Fruit fly (Drosophila melanogaster): Measurements from ENCODE around the gene t-cup.

t-cup gene

DNA sequence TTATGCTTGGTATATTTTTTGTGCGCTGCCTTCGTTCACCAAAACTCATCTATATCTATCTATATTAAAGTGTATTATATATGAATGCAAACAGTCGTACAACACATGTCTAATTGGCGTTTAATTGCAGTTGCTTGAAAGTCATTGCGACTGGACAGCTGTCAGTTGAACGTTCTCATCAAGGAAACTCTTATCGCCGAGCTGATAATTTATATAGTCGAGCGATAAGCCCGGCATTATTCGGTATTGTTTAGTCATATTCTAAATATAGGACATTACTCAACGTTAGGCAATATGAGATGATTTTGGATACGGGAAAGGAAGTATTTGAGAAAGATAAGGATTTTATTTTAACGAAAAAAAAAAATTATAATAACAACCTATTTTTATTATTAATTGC lies 1.9 kb downstream of the t-cup start:
- TF ChIP-seq psq (optimal IDR thresholded peaks at IDR 0.05) (no peak), Myc (optimal IDR thresholded peaks at IDR 0.05) (no peak), Sin3A (optimal IDR thresholded peaks at IDR 0.05) (no peak), h (optimal IDR thresholded peaks at IDR 0.05) (no peak), insv (optimal IDR thresholded peaks at IDR 0.05) (no peak), ttk (optimal IDR thresholded peaks at IDR 0.05) (no peak)

DNA sequence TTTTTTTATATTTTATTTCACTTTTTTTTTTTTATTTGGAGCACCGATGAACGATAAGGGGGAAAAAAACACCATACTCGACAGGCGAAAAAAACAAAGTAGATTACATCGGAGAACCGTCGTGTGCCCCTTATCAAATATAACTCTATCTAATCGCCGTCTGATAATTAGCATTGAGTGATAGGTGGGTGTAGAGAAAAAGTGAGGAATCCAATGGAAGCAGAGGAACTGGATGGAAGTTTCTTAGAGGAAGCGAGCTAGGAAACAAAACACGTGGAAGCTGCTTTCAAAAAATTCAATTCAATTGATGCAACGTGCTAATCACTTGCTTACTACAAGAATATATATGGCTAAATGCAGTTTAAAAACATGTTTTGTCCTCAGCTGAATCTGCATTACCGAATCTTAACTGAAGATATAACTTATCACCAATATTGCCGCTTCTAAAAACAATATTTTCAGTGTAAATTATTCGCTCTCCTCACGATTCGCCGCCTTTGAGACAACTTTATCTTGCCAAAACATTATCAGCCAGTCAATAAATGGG lies 3.3 kb downstream of the t-cup start:
- TF ChIP-seq psq (optimal IDR thresholded peaks at IDR 0.05) (no peak), insv (optimal IDR thresholded peaks at IDR 0.05) (no peak), Sin3A (optimal IDR thresholded peaks at IDR 0.05) (no peak), ttk (optimal IDR thresholded peaks at IDR 0.05) (no peak), h (optimal IDR thresholded peaks at IDR 0.05) (no peak), Myc (optimal IDR thresholded peaks at IDR 0.05) (no peak)

DNA sequence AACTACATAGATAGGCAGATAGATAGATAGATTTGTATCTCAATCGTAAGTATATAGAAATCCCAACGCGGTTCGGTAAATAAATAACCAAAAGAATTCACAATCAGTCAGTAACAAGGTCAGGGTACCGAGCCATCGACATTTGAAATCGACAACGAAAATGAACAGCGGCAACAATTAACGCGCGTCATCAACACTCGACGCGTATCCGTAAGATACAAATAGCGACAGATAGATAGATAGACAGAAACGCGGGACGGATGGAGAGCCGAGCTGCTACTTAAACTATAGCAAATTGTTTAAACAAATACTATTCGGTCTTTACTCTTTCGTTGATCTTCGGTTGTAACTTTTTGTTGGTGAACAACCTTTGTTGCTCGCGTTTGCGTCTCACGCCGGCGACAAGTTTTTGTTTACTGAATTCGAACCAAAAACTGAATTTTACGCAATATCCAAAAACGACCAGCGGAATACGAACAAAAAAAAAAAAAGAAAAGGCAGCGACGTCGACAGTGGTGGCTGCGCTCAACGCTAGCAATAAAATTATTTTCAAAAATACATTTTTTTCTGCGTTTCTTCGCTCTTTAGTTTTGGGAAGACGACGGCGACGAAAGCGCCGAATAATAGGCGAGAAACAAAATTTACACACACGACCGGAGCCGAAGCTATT lies 3.9 kb downstream of the t-cup start:
- TF ChIP-seq h (optimal IDR thresholded peaks at IDR 0.05) = no peak
- TF ChIP-seq Myc (optimal IDR thresholded peaks at IDR 0.05) = no peak
- no peak for TF ChIP-seq Sin3A (optimal IDR thresholded peaks at IDR 0.05)
- TF ChIP-seq insv (optimal IDR thresholded peaks at IDR 0.05) = no peak
- no peak for TF ChIP-seq psq (optimal IDR thresholded peaks at IDR 0.05)
- TF ChIP-seq ttk (optimal IDR thresholded peaks at IDR 0.05) = no peak

DNA sequence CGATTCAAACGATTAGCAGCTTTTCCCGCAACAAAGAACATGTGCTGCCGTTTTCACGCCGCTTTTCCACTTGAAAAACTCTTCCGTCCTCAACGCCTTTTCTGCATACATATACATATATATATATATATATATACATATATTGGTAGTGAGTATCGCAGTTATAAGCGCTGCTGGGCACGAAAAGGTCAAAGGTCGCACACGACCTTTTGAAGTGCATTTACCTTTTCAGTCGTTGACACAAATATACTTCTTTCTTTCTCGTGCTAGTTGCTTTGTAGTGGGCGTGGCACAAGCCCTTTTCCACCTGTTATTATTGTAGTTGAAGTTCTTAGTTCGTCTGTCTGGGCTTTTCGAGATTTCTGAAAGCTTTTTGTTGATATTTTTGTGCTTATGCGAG lies 7.7 kb downstream of the t-cup start:
- TF ChIP-seq insv (optimal IDR thresholded peaks at IDR 0.05) = no peak
- no peak for TF ChIP-seq psq (optimal IDR thresholded peaks at IDR 0.05)
- no peak for TF ChIP-seq Sin3A (optimal IDR thresholded peaks at IDR 0.05)
- no peak for TF ChIP-seq h (optimal IDR thresholded peaks at IDR 0.05)
- no peak for TF ChIP-seq Myc (optimal IDR thresholded peaks at IDR 0.05)
- no peak for TF ChIP-seq ttk (optimal IDR thresholded peaks at IDR 0.05)

DNA sequence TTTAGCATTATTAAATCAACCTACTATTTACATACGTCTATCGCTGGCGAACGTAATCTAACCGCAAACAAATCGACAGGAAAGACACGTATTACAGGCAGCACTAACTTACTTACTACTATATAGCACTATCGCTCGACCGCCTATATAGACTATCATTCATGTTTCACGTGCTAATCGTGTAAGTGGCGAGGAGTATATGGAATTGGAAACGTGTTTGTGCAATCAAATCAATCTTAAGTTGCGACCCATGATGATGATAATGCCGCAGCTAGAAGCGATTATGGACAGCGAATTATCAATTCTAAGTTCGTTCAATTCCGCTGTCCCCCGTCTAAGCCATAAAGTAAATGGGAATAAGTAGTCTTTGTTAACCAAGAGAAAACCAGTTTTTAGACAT lies 9.3 kb downstream of the t-cup start:
- no peak for TF ChIP-seq insv (optimal IDR thresholded peaks at IDR 0.05)
- no peak for TF ChIP-seq psq (optimal IDR thresholded peaks at IDR 0.05)

DNA sequence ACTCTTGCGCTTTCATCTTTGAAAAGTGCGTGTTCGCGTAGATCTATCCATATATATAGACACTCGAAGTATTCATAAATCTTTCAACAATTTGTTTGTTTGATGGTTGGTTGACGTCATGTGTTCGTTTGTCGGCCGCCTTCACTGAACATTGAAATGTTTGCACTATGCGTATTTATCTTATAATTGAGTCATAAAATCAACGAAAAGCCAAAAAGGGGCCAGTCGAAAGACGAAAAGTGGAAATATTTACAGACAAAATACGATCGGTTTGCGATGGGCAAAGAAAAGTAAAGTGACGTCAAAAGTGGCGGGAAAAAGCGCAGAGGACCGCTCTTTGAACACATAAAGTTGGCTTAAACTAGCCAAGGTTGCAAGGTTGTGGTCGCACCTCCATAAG lies 9.8 kb downstream of the t-cup start:
- TF ChIP-seq ttk (optimal IDR thresholded peaks at IDR 0.05) (no peak), Sin3A (optimal IDR thresholded peaks at IDR 0.05) (no peak), Myc (optimal IDR thresholded peaks at IDR 0.05) (no peak), insv (optimal IDR thresholded peaks at IDR 0.05) (no peak), psq (optimal IDR thresholded peaks at IDR 0.05) (no peak)

DNA sequence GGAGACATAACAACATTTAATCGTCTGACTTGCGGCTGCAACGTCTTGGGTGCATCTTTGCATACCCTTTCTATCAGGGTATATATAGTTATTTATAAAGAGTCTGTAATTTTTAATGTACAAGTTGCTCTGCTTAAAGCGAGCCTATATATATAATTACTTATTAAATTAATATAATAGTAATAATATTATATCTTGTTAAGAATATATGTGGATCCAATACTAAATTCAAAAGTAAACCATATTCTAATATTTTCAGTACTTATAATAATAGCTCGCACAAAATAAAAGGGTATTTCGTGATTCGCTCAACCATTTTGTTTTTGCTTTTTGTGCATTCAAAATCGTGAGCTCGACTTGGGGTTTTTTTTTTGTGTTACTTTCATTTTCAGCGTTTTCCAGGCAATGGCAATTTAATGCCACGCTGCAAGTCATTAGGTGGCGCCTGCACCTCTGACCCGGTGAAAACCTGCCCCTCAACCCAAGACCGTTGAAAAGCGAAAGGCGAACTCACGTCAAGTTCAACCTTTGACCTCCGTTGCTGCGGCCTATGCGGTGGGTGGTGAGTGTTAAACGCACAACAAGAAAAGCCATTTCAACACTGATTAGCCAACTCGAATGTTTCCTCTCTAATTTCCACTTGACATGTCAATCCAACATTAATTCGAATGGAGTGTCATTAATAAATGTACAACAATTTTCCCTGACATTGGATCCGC lies 11.1 kb downstream of the t-cup start:
- TF ChIP-seq h (optimal IDR thresholded peaks at IDR 0.05) (no peak), Myc (optimal IDR thresholded peaks at IDR 0.05) (no peak), Sin3A (optimal IDR thresholded peaks at IDR 0.05) (no peak)

DNA sequence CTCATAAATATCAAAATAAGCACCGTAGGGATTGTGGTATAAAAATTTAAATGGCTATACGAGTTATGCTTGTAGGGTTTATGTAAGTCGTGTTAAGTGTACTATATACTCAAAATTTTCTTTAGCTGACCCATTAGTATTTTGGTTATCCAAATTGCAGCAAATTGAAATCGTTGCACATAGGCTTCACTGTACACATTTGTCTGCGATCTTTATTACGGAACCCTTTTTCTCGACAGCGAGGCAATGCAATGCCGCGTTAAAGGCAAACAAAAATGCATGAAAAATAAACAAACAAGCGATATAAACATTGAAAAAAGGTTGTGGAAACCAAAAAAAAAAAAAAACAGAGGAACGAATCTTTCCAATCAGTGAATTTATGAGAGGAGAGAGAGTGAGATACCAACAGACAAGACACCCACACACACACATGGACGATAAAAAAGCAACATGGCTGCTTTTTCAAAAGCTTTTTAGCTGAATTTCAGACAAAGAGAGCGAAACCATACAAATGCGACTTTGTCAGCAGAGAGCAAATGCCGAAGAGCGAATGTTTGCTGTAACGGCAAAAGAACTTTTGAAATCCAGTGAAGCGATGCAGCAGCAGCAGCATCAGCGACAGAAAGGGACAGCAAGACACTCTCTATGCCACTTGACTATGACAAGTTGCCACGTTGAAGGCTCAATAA lies 13.1 kb downstream of the t-cup start:
- TF ChIP-seq insv (optimal IDR thresholded peaks at IDR 0.05) (no peak), psq (optimal IDR thresholded peaks at IDR 0.05) (no peak), Myc (optimal IDR thresholded peaks at IDR 0.05) (no peak), ttk (optimal IDR thresholded peaks at IDR 0.05) (no peak), h (optimal IDR thresholded peaks at IDR 0.05) (no peak), Sin3A (optimal IDR thresholded peaks at IDR 0.05) (no peak)

DNA sequence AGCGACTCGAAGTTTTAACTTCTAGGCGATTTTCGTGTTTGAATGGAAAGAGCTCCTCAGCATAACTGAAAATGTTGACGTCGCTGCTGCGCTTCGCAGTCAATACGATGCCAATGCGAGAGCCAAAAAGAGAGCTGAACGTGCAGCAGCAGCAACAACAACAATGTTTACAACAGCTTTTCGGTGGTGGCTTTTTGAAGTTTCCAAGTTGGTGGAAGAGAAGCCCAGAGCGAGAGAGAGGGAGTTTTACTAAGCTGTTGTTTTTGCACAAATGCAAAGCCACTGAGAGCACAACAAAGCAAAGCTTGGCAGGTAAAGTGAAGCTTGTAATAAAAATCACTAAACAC lies 13.6 kb downstream of the t-cup start:
- no peak for TF ChIP-seq ttk (optimal IDR thresholded peaks at IDR 0.05)

DNA sequence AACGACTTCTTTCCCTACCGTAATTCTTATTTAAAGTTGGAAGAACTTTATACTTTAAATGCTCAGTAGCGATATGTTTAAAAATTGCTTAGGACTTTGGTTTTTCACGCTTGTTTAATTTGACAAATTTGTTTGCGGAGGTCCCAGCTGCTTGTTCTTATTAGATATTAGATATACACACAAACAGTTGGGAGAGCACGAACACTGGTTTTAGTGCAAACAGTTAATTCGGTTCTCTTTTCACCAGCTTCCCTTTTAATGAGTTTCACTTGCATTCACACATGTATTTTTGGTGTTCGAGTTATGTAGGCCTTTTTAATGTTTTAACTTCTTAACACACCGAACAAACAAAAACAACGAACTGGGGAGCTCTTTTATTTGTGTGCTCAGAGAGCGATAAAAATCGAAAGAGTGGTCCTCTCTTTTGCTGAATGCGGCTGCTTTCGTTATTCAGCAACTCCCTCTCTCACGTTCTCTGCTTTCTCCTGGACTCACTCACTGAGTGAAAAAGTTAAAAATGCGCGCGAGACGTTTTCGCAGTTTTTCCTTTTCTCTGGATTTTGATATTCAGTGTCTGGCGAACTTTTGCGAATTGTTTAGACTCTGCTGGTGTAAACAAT lies 14.3 kb downstream of the t-cup start:
- no peak for TF ChIP-seq ttk (optimal IDR thresholded peaks at IDR 0.05)
- no peak for TF ChIP-seq psq (optimal IDR thresholded peaks at IDR 0.05)

DNA sequence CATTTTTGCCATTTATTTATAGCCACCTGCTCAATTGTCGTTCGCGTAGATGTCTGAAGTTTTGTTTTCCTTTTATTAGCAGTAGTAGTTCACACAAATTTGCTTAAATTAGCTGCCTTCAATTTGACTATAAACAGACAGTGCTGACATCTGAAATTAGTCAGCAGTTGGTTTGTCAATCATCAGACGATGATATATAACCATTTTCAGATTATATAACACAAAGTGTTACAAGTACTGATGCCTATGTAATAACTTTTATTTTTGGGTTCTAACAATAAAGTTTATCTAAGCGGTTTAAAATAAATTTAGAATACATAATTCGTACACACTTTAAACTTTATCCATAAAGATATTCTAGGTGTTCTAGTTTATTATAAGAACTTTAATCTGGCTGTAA lies 15.4 kb downstream of the t-cup start:
- TF ChIP-seq insv (optimal IDR thresholded peaks at IDR 0.05) (no peak), Myc (optimal IDR thresholded peaks at IDR 0.05) (no peak), Sin3A (optimal IDR thresholded peaks at IDR 0.05) (no peak), ttk (optimal IDR thresholded peaks at IDR 0.05) (no peak), h (optimal IDR thresholded peaks at IDR 0.05) (no peak), psq (optimal IDR thresholded peaks at IDR 0.05) (no peak)

DNA sequence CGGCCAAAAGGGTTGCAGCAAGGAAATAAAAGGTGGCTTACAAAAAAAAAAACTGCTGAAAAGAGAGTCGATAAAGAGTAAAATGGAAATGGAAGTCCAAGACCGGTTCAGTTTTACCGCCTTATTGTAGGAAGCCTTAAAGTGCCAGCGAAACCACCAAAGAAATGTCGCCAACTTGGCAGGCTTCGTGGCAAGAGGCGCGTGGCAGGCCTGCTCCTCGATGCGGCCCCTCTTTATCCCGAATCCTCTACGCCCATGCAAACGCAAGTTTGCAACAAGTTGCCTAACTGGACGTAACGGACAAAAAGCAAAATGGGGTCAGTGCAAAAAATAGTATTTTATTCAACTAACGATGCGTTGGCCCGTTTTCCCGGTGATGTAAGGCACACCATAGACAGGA lies 16.3 kb downstream of the t-cup start:
- TF ChIP-seq insv (optimal IDR thresholded peaks at IDR 0.05) = no peak
- no peak for TF ChIP-seq ttk (optimal IDR thresholded peaks at IDR 0.05)
- TF ChIP-seq Sin3A (optimal IDR thresholded peaks at IDR 0.05) = no peak
- TF ChIP-seq h (optimal IDR thresholded peaks at IDR 0.05) = no peak
- TF ChIP-seq psq (optimal IDR thresholded peaks at IDR 0.05) = no peak

Measured in Kc167 (cell line).